Worm (Caenorhabditis elegans) whole organism, midembryonic: ENCODE measurements around the gene T25D1.1.

Experiments used
- T22C8.4 ChIP-seq: fragments of 200-800 bp; sonication (Bioruptor generic); IDR thresholded peaks from 2 replicates; pipeline ENCODE4 v1.3.6; 2022; ENCODE audit warnings: missing genetic modification characterization, missing compliant biosample characterization
- cog-1 ChIP-seq: sonication (generic microtip); optimal IDR thresholded peaks from 2 replicates; lab custom pipeline; 2016; ENCODE audit warnings: missing genetic modification characterization, missing compliant biosample characterization
- flt-1 ChIP-seq: fragments of 200-800 bp; sonication (Bioruptor generic); IDR thresholded peaks from 2 replicates; pipeline ENCODE4 v1.3.6; 2022; ENCODE audit warnings: missing genetic modification characterization, missing compliant biosample characterization
- klf-2 ChIP-seq: fragments of 200-800 bp; sonication (Bioruptor generic); conservative IDR thresholded peaks from 2 replicates; pipeline ENCODE4 v1.3.6; 2022; ENCODE audit warnings: missing genetic modification reagents, missing genetic modification characterization, missing compliant biosample characterization
- med-1 ChIP-seq: sonication (generic microtip); optimal IDR thresholded peaks from 2 replicates; lab custom pipeline; 2017; ENCODE audit warnings: missing genetic modification characterization, mild to moderate bottlenecking, missing compliant biosample characterization, antibody characterized with exemption, missing genetic modification reagents; ENCODE audit not compliant: insufficient read depth
- ref-1 ChIP-seq: fragments of 200-800 bp; sonication (Bioruptor generic); conservative IDR thresholded peaks from 2 replicates; pipeline ENCODE4 v1.3.6; 2022; ENCODE audit warnings: missing genetic modification reagents, missing genetic modification characterization, missing compliant biosample characterization
- tab-1 ChIP-seq: fragments of 200-800 bp; sonication (Bioruptor generic); IDR thresholded peaks from 2 replicates; pipeline ENCODE4 v1.3.6; 2022; ENCODE audit warnings: missing genetic modification characterization, missing compliant biosample characterization
- ztf-23 ChIP-seq: fragments of 200-800 bp; sonication (Bioruptor generic); IDR thresholded peaks from 2 replicates; pipeline ENCODE4 v1.3.6; 2022; ENCODE audit warnings: missing genetic modification reagents, missing genetic modification characterization, missing compliant biosample characterization
- ztf-29 ChIP-seq: fragments of 200-800 bp; sonication (Bioruptor generic); IDR thresholded peaks from 2 replicates; pipeline ENCODE4 v1.3.6; 2022; ENCODE audit warnings: missing genetic modification reagents, missing genetic modification characterization, missing compliant biosample characterization

T25D1.1 gene

ce11 chrX:16529937-16530336, 10.3 kb downstream of the T25D1.1 start:
- no peak for TF ChIP-seq klf-2 (GFP tag; lab: Robert Waterston, UW)
- TF ChIP-seq T22C8.4: no peak
- no peak for TF ChIP-seq ztf-23 (GFP tag; lab: Robert Waterston, UW)
- no peak for TF ChIP-seq med-1 (GFP tag; lab: Kevin White, UChicago)
- no peak for TF ChIP-seq tab-1 (GFP tag; lab: Robert Waterston, UW)
- TF ChIP-seq ztf-29 (GFP tag; lab: Robert Waterston, UW): no peak
- no peak for TF ChIP-seq ref-1
- no peak for TF ChIP-seq cog-1 (tag; lab: Kevin White, UChicago)
- no peak for TF ChIP-seq flt-1 (GFP tag; lab: Robert Waterston, UW)

- TF ChIP-seq cog-1 (tag; lab: Kevin White, UChicago): no peak
- TF ChIP-seq ztf-29 (GFP tag; lab: Robert Waterston, UW): no peak
- no peak for TF ChIP-seq flt-1 (GFP tag; lab: Robert Waterston, UW)
- TF ChIP-seq T22C8.4: no peak
- TF ChIP-seq klf-2 (GFP tag; lab: Robert Waterston, UW): no peak
- TF ChIP-seq med-1 (GFP tag; lab: Kevin White, UChicago): no peak
- no peak for TF ChIP-seq ref-1
- no peak for TF ChIP-seq tab-1 (GFP tag; lab: Robert Waterston, UW)
- no peak for TF ChIP-seq ztf-23 (GFP tag; lab: Robert Waterston, UW)
Measured at ce11 chrX:16530455-16530854, 10.8 kb downstream of the T25D1.1 start.

- TF ChIP-seq cog-1 (tag; lab: Kevin White, UChicago) (no peak), ztf-23 (GFP tag; lab: Robert Waterston, UW) (no peak), T22C8.4 (no peak), tab-1 (GFP tag; lab: Robert Waterston, UW) (no peak), klf-2 (GFP tag; lab: Robert Waterston, UW) (no peak), med-1 (GFP tag; lab: Kevin White, UChicago) (no peak), ref-1 (no peak), flt-1 (GFP tag; lab: Robert Waterston, UW) (no peak), ztf-29 (GFP tag; lab: Robert Waterston, UW) (no peak)
Measured at ce11 chrX:16532513-16532912, 12.9 kb downstream of the T25D1.1 start.

- TF ChIP-seq ztf-23 (GFP tag; lab: Robert Waterston, UW) (no peak), klf-2 (GFP tag; lab: Robert Waterston, UW) (no peak), tab-1 (GFP tag; lab: Robert Waterston, UW) (no peak), flt-1 (GFP tag; lab: Robert Waterston, UW) (no peak), T22C8.4 (no peak), ref-1 (no peak), med-1 (GFP tag; lab: Kevin White, UChicago) (no peak), cog-1 (tag; lab: Kevin White, UChicago) (no peak), ztf-29 (GFP tag; lab: Robert Waterston, UW) (no peak)
Measured at ce11 chrX:16533860-16534259, 14.2 kb downstream of the T25D1.1 start.

- TF ChIP-seq cog-1 (tag; lab: Kevin White, UChicago) (no peak), ztf-23 (GFP tag; lab: Robert Waterston, UW) (no peak), flt-1 (GFP tag; lab: Robert Waterston, UW) (0 out of 2 replicates have a peak, but pooled peaks have one; percentile 10), T22C8.4 (no peak)
Measured at ce11 chrX:16534564-16534963, 14.9 kb downstream of the T25D1.1 start.

ce11 chrX:16535192-16535591, 15.6 kb downstream of the T25D1.1 start:
- no peak for TF ChIP-seq cog-1 (tag; lab: Kevin White, UChicago)
- no peak for TF ChIP-seq ztf-23 (GFP tag; lab: Robert Waterston, UW)
- no peak for TF ChIP-seq T22C8.4
- TF ChIP-seq ztf-29 (GFP tag; lab: Robert Waterston, UW): no peak
- TF ChIP-seq tab-1 (GFP tag; lab: Robert Waterston, UW): no peak
- TF ChIP-seq flt-1 (GFP tag; lab: Robert Waterston, UW): no peak
- TF ChIP-seq klf-2 (GFP tag; lab: Robert Waterston, UW): no peak
- no peak for TF ChIP-seq ref-1
- TF ChIP-seq med-1 (GFP tag; lab: Kevin White, UChicago): no peak

- TF ChIP-seq tab-1 (GFP tag; lab: Robert Waterston, UW) (no peak), ref-1 (no peak), klf-2 (GFP tag; lab: Robert Waterston, UW) (no peak), ztf-29 (GFP tag; lab: Robert Waterston, UW) (no peak)
Measured at ce11 chrX:16536230-16536940, 16.8 kb downstream of the T25D1.1 start, which contains the start of gene pat-9. Gene pat-9, plus strand, starts transcription at chrX:16536890.

ce11 chrX:16540374-16540773, 20.8 kb downstream of the T25D1.1 start, which contains the start of gene osm-1:
Gene osm-1, plus strand, starts transcription at chrX:16540674.
- TF ChIP-seq klf-2 (GFP tag; lab: Robert Waterston, UW) (no peak), ztf-29 (GFP tag; lab: Robert Waterston, UW) (no peak), ref-1 (no peak), ztf-23 (GFP tag; lab: Robert Waterston, UW) (no peak), T22C8.4 (no peak), flt-1 (GFP tag; lab: Robert Waterston, UW) (no peak), cog-1 (tag; lab: Kevin White, UChicago) (no peak), med-1 (GFP tag; lab: Kevin White, UChicago) (no peak), tab-1 (GFP tag; lab: Robert Waterston, UW) (no peak)

- TF ChIP-seq cog-1 (tag; lab: Kevin White, UChicago) (no peak), ztf-29 (GFP tag; lab: Robert Waterston, UW) (no peak), ref-1 (no peak), T22C8.4 (no peak), flt-1 (GFP tag; lab: Robert Waterston, UW) (no peak), klf-2 (GFP tag; lab: Robert Waterston, UW) (no peak), med-1 (GFP tag; lab: Kevin White, UChicago) (no peak), tab-1 (GFP tag; lab: Robert Waterston, UW) (no peak), ztf-23 (GFP tag; lab: Robert Waterston, UW) (no peak)
Measured at ce11 chrX:16543887-16544286, 24.3 kb downstream of the T25D1.1 start.
